Fruit fly (Drosophila melanogaster) whole organism, embryonic: ENCODE measurements around the gene CG42835.

Experiments used
- CG1024 ChIP-seq: fragments of 200-800 bp; sonication (Bioruptor generic); IDR thresholded peaks from 2 replicates; pipeline ENCODE4 v1.3.6; 2022; ENCODE audit warnings: missing biosample characterization, missing genetic modification characterization
- CG10274 ChIP-seq: fragments of 200-800 bp; sonication (Bioruptor generic); optimal IDR thresholded peaks from 3 replicates; lab custom pipeline; 2017; ENCODE audit warnings: missing biosample characterization, mild to moderate bottlenecking, missing genetic modification characterization
- CG10979 ChIP-seq: fragments of 200-800 bp; sonication (Bioruptor generic); optimal IDR thresholded peaks from 2 replicates; lab custom pipeline; 2018; ENCODE audit warnings: missing biosample characterization, mild to moderate bottlenecking, missing genetic modification characterization, moderate library complexity
- CG11093 ChIP-seq: fragments of 200-800 bp; sonication (Bioruptor generic); IDR thresholded peaks from 3 replicates; pipeline ENCODE4 v1.3.6; 2022; ENCODE audit warnings: missing biosample characterization, missing genetic modification characterization
- CG11247 ChIP-seq: fragments of 200-800 bp; sonication (Bioruptor generic); IDR thresholded peaks from 2 replicates; pipeline ENCODE4 v1.3.6; 2022; ENCODE audit warnings: missing biosample characterization, missing genetic modification characterization
- CG11723 ChIP-seq: fragments of 200-800 bp; sonication (Bioruptor generic); optimal IDR thresholded peaks from 2 replicates; lab custom pipeline; 2017; ENCODE audit warnings: missing biosample characterization, mild to moderate bottlenecking, missing genetic modification characterization
- CG12219 ChIP-seq: fragments of 200-800 bp; sonication (Bioruptor generic); optimal IDR thresholded peaks from 3 replicates; lab custom pipeline; 2018; ENCODE audit warnings: missing biosample characterization, mild to moderate bottlenecking, missing genetic modification characterization
- CG17359 ChIP-seq: fragments of 200-800 bp; sonication (Bioruptor generic); optimal IDR thresholded peaks from 3 replicates; lab custom pipeline; 2018; ENCODE audit warnings: missing biosample characterization, mild to moderate bottlenecking, missing genetic modification characterization, moderate library complexity
- CG17802 ChIP-seq: fragments of 200-800 bp; sonication (Bioruptor generic); optimal IDR thresholded peaks from 2 replicates; lab custom pipeline; 2018; ENCODE audit warnings: missing biosample characterization, mild to moderate bottlenecking, missing genetic modification characterization, moderate library complexity
- CG18599 ChIP-seq: fragments of 200-800 bp; sonication (Bioruptor generic); optimal IDR thresholded peaks from 3 replicates; lab custom pipeline; 2017; ENCODE audit warnings: missing biosample characterization, missing genetic modification characterization, mild to moderate bottlenecking, moderate library complexity, missing genetic modification reagents
- CG2199 ChIP-seq: fragments of 200-800 bp; sonication (Bioruptor generic); IDR thresholded peaks from 3 replicates; pipeline ENCODE4 v1.3.6; 2022; ENCODE audit warnings: missing biosample characterization, missing genetic modification characterization
- CG2678 ChIP-seq: fragments of 200-800 bp; sonication (Bioruptor generic); optimal IDR thresholded peaks from 3 replicates; lab custom pipeline; 2019; ENCODE audit warnings: missing biosample characterization, mild to moderate bottlenecking, missing genetic modification characterization, moderate library complexity
- CG33213 ChIP-seq: fragments of 200-800 bp; sonication (Bioruptor generic); optimal IDR thresholded peaks from 3 replicates; lab custom pipeline; 2016; ENCODE audit warnings: missing biosample characterization, missing genetic modification characterization
- CG34376 ChIP-seq: fragments of 200-800 bp; sonication (Bioruptor generic); optimal IDR thresholded peaks from 2 replicates; lab custom pipeline; 2018; ENCODE audit warnings: missing biosample characterization, mild to moderate bottlenecking, missing genetic modification characterization
- CG4854 ChIP-seq: fragments of 200-800 bp; sonication (Bioruptor generic); optimal IDR thresholded peaks from 2 replicates; lab custom pipeline; 2016; ENCODE audit warnings: missing biosample characterization, missing genetic modification characterization, inconsistent platforms
- CG6765 ChIP-seq: fragments of 200-800 bp; sonication (Bioruptor generic); optimal IDR thresholded peaks from 3 replicates; lab custom pipeline; 2017; ENCODE audit warnings: missing biosample characterization, mild to moderate bottlenecking, missing genetic modification characterization
- CG7928 ChIP-seq: fragments of 200-800 bp; sonication (Bioruptor generic); optimal IDR thresholded peaks from 2 replicates; lab custom pipeline; 2017; ENCODE audit warnings: missing biosample characterization, mild to moderate bottlenecking, missing genetic modification characterization
- CG8089 ChIP-seq: fragments of 200-800 bp; sonication (Bioruptor generic); optimal IDR thresholded peaks from 3 replicates; lab custom pipeline; 2016; ENCODE audit warnings: missing biosample characterization, missing genetic modification characterization
- CG9727 ChIP-seq: fragments of 200-800 bp; sonication (Bioruptor generic); optimal IDR thresholded peaks from 3 replicates; lab custom pipeline; 2017; ENCODE audit warnings: missing biosample characterization, mild to moderate bottlenecking, missing genetic modification characterization
- Deaf1 ChIP-seq: fragments of 200-800 bp; optimal IDR thresholded peaks from 3 replicates; lab custom pipeline; 2019; ENCODE audit warnings: missing biosample characterization, mild to moderate bottlenecking, missing genetic modification characterization, moderate library complexity
- Dip2 ChIP-seq: fragments of 200-800 bp; sonication (Bioruptor generic); IDR thresholded peaks from 2 replicates; pipeline ENCODE4 v1.3.6; 2022; ENCODE audit warnings: missing biosample characterization, missing genetic modification characterization
- Dref ChIP-seq: fragments of 200-800 bp; sonication (Bioruptor generic); IDR thresholded peaks from 2 replicates; pipeline ENCODE4 v1.3.6; 2022; ENCODE audit warnings: missing biosample characterization, missing genetic modification characterization
- ERR ChIP-seq: fragments of 200-800 bp; sonication (Bioruptor generic); optimal IDR thresholded peaks from 2 replicates; lab custom pipeline; 2016; ENCODE audit warnings: missing biosample characterization, missing genetic modification characterization
- H2.0 ChIP-seq: fragments of 200-800 bp; sonication (Bioruptor generic); IDR thresholded peaks from 2 replicates; pipeline ENCODE4 v1.3.6; 2022; ENCODE audit warnings: missing biosample characterization, missing genetic modification characterization
- HLH3B ChIP-seq: fragments of 200-800 bp; sonication (Bioruptor generic); IDR thresholded peaks from 2 replicates; pipeline ENCODE4 v1.3.6; 2022; ENCODE audit warnings: missing biosample characterization, missing genetic modification characterization
- Hr78 ChIP-seq, 2 experiments: fragments of 200-800 bp in 1 of 2; fragments of >200 bp in 1 of 2; sonication (Bioruptor generic) in 1 of 2; optimal IDR thresholded peaks; 2 replicates each; lab custom pipeline; 2017 to 2019; ENCODE audit warnings: missing biosample characterization in 2 of 2, missing genetic modification characterization in 2 of 2, mild to moderate bottlenecking in 1 of 2, moderate library complexity in 1 of 2
- Jarid2 ChIP-seq: fragments of 200-800 bp; sonication (Bioruptor generic); optimal IDR thresholded peaks from 3 replicates; lab custom pipeline; 2017; ENCODE audit warnings: mild to moderate bottlenecking, missing biosample characterization, missing genetic modification reagents, missing genetic modification characterization
- NK7.1 ChIP-seq: fragments of 200-800 bp; sonication (Bioruptor generic); optimal IDR thresholded peaks from 3 replicates; lab custom pipeline; 2016; ENCODE audit warnings: missing biosample characterization, missing genetic modification characterization
- Nf-YB ChIP-seq: fragments of 200-800 bp; sonication (Bioruptor generic); optimal IDR thresholded peaks from 3 replicates; lab custom pipeline; 2019; ENCODE audit warnings: missing biosample characterization, mild to moderate bottlenecking, missing genetic modification characterization, moderate library complexity
- NfI ChIP-seq: fragments of 200-800 bp; sonication (Bioruptor generic); optimal IDR thresholded peaks from 3 replicates; lab custom pipeline; 2018; ENCODE audit warnings: missing biosample characterization, mild to moderate bottlenecking, missing genetic modification characterization, moderate library complexity
- Scr ChIP-seq: fragments of 200-800 bp; sonication (Bioruptor generic); IDR thresholded peaks from 2 replicates; pipeline ENCODE4 v1.3.6; 2022; ENCODE audit warnings: missing biosample characterization, missing genetic modification characterization; ENCODE audit not compliant: partially characterized antibody
- TFAM ChIP-seq: fragments of 200-800 bp; sonication (Bioruptor generic); optimal IDR thresholded peaks from 2 replicates; lab custom pipeline; 2017; ENCODE audit warnings: missing biosample characterization, missing genetic modification characterization, inconsistent platforms
- Vsx1 ChIP-seq: fragments of 200-800 bp; sonication (Bioruptor generic); optimal IDR thresholded peaks from 2 replicates; lab custom pipeline; 2017; ENCODE audit warnings: missing biosample characterization, mild to moderate bottlenecking, missing genetic modification characterization, missing genetic modification reagents
- ac ChIP-seq: fragments of 200-800 bp; sonication (Bioruptor generic); optimal IDR thresholded peaks from 3 replicates; lab custom pipeline; 2017; ENCODE audit warnings: missing biosample characterization, mild to moderate bottlenecking, missing genetic modification characterization
- bbx ChIP-seq: fragments of 200-800 bp; sonication (Bioruptor generic); IDR thresholded peaks from 2 replicates; pipeline ENCODE4 v1.3.6; 2022; ENCODE audit warnings: missing biosample characterization, missing genetic modification characterization; ENCODE audit not compliant: partially characterized antibody
- br ChIP-seq: fragments of >200 bp; optimal IDR thresholded peaks from 2 replicates; lab custom pipeline; 2017
- dmrt99B ChIP-seq: fragments of 200-800 bp; sonication (Bioruptor generic); optimal IDR thresholded peaks from 2 replicates; lab custom pipeline; 2018; ENCODE audit warnings: missing biosample characterization, mild to moderate bottlenecking, missing genetic modification characterization, moderate library complexity
- en ChIP-seq: fragments of 200-800 bp; sonication (Bioruptor generic); optimal IDR thresholded peaks from 2 replicates; lab custom pipeline; 2016; ENCODE audit warnings: missing biosample characterization, missing genetic modification characterization
- fd96Cb ChIP-seq: fragments of 200-800 bp; sonication (Bioruptor generic); optimal IDR thresholded peaks from 2 replicates; lab custom pipeline; 2018; ENCODE audit warnings: missing biosample characterization, mild to moderate bottlenecking, missing genetic modification characterization, moderate library complexity
- gce ChIP-seq: fragments of 200-800 bp; sonication (Bioruptor generic); IDR thresholded peaks from 3 replicates; pipeline ENCODE4 v1.3.6; 2022; ENCODE audit warnings: missing biosample characterization, missing genetic modification characterization
- hkb ChIP-seq, 2 experiments: fragments of 200-800 bp in 1 of 2; fragments of >200 bp in 1 of 2; sonication (Bioruptor generic) in 1 of 2; IDR thresholded peaks in 1 of 2; optimal IDR thresholded peaks in 1 of 2; 2 replicates each; pipeline versions ENCODE4 v1.3.6 to Lab custom; 2017 to 2022; ENCODE audit warnings: missing biosample characterization in 1 of 2, missing genetic modification characterization in 1 of 2
- odd ChIP-seq: fragments of 200-800 bp; sonication (Bioruptor generic); optimal IDR thresholded peaks from 2 replicates; lab custom pipeline; 2017; ENCODE audit warnings: missing biosample characterization, mild to moderate bottlenecking, missing genetic modification characterization
- onecut ChIP-seq: fragments of 200-800 bp; sonication (Bioruptor generic); IDR thresholded peaks from 2 replicates; pipeline ENCODE4 v1.3.6; 2022; ENCODE audit warnings: missing biosample characterization, missing genetic modification characterization
- pzg ChIP-seq: fragments of 200-800 bp; sonication (Bioruptor generic); optimal IDR thresholded peaks from 3 replicates; lab custom pipeline; 2018; ENCODE audit warnings: missing biosample characterization, mild to moderate bottlenecking, missing genetic modification characterization, moderate library complexity
- sc ChIP-seq, 3 experiments: fragments of >200 bp in 2 of 3; fragments of 200-800 bp in 1 of 3; sonication (Bioruptor generic) in 1 of 3; optimal IDR thresholded peaks; 2 replicates in 2 of 3; 3 replicates in 1 of 3; lab custom pipeline; 2017; ENCODE audit warnings: mild to moderate bottlenecking in 1 of 3, missing biosample characterization in 1 of 3, missing genetic modification characterization in 1 of 3, missing genetic modification reagents in 1 of 3
- sisA ChIP-seq: fragments of 200-800 bp; sonication (Bioruptor generic); IDR thresholded peaks from 2 replicates; pipeline ENCODE4 v1.3.6; 2022; ENCODE audit warnings: missing biosample characterization, missing genetic modification characterization
- trh ChIP-seq: fragments of 200-800 bp; sonication (Bioruptor generic); optimal IDR thresholded peaks from 2 replicates; lab custom pipeline; 2016; ENCODE audit warnings: missing biosample characterization, missing genetic modification characterization
- vnd ChIP-seq: fragments of 200-800 bp; sonication (Bioruptor generic); IDR thresholded peaks from 3 replicates; pipeline ENCODE4 v1.3.6; 2022; ENCODE audit warnings: missing biosample characterization, missing genetic modification characterization; ENCODE audit not compliant: partially characterized antibody
- zen ChIP-seq: fragments of 200-800 bp; sonication (Bioruptor generic); optimal IDR thresholded peaks from 3 replicates; lab custom pipeline; 2018; ENCODE audit warnings: missing biosample characterization, mild to moderate bottlenecking, missing genetic modification characterization, moderate library complexity

The CG42835 gene

DNA sequence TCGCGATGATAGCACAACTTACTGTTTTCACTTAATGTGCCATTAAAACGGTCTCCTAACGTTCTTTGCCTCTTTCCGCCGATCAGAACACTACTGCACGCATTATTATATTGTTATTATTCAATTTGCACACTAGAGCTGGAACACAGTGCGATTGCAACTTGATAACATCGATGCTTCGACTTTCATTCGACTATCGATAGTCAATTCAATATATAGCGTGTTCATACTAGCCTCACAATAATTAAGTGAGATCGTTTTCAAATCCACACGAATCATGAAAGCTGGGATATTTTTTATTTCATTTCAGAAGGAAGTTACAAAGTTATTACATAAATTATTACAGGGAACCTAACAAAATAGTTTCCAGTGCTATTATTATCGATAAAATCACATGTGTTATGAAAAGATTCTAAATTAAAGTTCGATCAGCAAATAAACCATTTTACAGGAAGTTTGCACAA, 19.1 kb upstream of the CG42835 start (continued):
- TF ChIP-seq bbx = peak; percentile 82
- no peak for TF ChIP-seq fd96Cb
- TF ChIP-seq CG11723 (GFP tag; lab: Kevin White, UChicago) = no peak
- peak; percentile 33; the same call in 1 of the 2 replicates for TF ChIP-seq H2.0
- no peak for TF ChIP-seq en (GFP tag; lab: Kevin White, UChicago)
- TF ChIP-seq NK7.1 = no peak
- peak; percentile 92 for TF ChIP-seq Dref (GFP tag; lab: Robert Waterston, UW)
- no peak for TF ChIP-seq CG34376 (GFP tag; lab: Kevin White, UChicago)
- no peak for TF ChIP-seq gce (GFP tag; lab: Robert Waterston, UW)
- TF ChIP-seq Hr78 (GFP tag; optimal IDR thresholded peaks at IDR 0.05; lab: Kevin White, UChicago) = no peak
- peak; percentile 59 for TF ChIP-seq CG2678
- peak; percentile 15 for TF ChIP-seq ERR (GFP tag; lab: Kevin White, UChicago)
- TF ChIP-seq CG10274 (GFP tag; lab: Kevin White, UChicago) = no peak
- no peak for TF ChIP-seq onecut
- peak; percentile 47 for TF ChIP-seq dmrt99B
- TF ChIP-seq Dip2 (GFP tag; lab: Robert Waterston, UW) = no peak
- peak; percentile 2 for TF ChIP-seq Deaf1
- no peak for TF ChIP-seq CG8089
- TF ChIP-seq CG17359 (tag; lab: Kevin White, UChicago) = no peak
- TF ChIP-seq Nf-YB (GFP tag; lab: Kevin White, UChicago) = peak; percentile 33
- TF ChIP-seq TFAM (GFP tag; lab: Kevin White, UChicago) = no peak
- peak; percentile 71 for TF ChIP-seq CG1024 (GFP tag; lab: Robert Waterston, UW)
- no peak for TF ChIP-seq CG6765 (GFP tag; lab: Kevin White, UChicago)
- TF ChIP-seq CG33213 (GFP tag; lab: Kevin White, UChicago) = peak; percentile 4
- no peak for TF ChIP-seq CG11093 (GFP tag; lab: Robert Waterston, UW)
- peak; percentile 59 for TF ChIP-seq CG18599 (GFP tag; lab: Kevin White, UChicago)
- TF ChIP-seq pzg = peak; percentile 63
- TF ChIP-seq trh (GFP tag; lab: Kevin White, UChicago) = no peak
- TF ChIP-seq CG11247 (GFP tag; lab: Robert Waterston, UW) = peak; percentile 36; the same call in 1 of the 2 replicates
- no peak for TF ChIP-seq HLH3B (GFP tag; lab: Robert Waterston, UW)
- no peak for TF ChIP-seq br (lab: Kevin White, UChicago)
- TF ChIP-seq zen (tag; lab: Kevin White, UChicago) = peak; percentile 38
- TF ChIP-seq ac (GFP tag; lab: Kevin White, UChicago) = no peak
- peak; percentile 66 for TF ChIP-seq CG17802
- no peak for TF ChIP-seq CG9727 (GFP tag; lab: Kevin White, UChicago)
- no peak for TF ChIP-seq Jarid2 (GFP tag; lab: Kevin White, UChicago)
- peak; percentile 69 for TF ChIP-seq NfI
- TF ChIP-seq sc (optimal IDR thresholded peaks at IDR 0.05; lab: Kevin White, UChicago) = no peak
- no peak for TF ChIP-seq sc (GFP tag; optimal IDR thresholded peaks at IDR 0.05; lab: Kevin White, UChicago)
- TF ChIP-seq CG12219 (GFP tag; lab: Kevin White, UChicago) = no peak
- no peak for TF ChIP-seq CG7928
- peak; percentile 33 for TF ChIP-seq odd (GFP tag; lab: Kevin White, UChicago)
- no peak for TF ChIP-seq CG10979 (tag; lab: Kevin White, UChicago)
- TF ChIP-seq CG4854 = no peak
- 0 out of 3 replicates have a peak, but pooled peaks have one; percentile 53 for TF ChIP-seq CG2199 (GFP tag; lab: Robert Waterston, UW)
- no peak for TF ChIP-seq sisA (GFP tag; lab: Robert Waterston, UW)
- TF ChIP-seq vnd (GFP tag; lab: Robert Waterston, UW) = peak; percentile 72
- no peak for TF ChIP-seq Vsx1 (GFP tag; lab: Kevin White, UChicago)
- peak; percentile 84 for TF ChIP-seq Scr (GFP tag; lab: Robert Waterston, UW)
- no peak for TF ChIP-seq hkb (optimal IDR thresholded peaks at IDR 0.05; lab: Kevin White, UChicago)
- 0 out of 2 replicates have a peak, but pooled peaks have one; percentile 36 for TF ChIP-seq hkb (GFP tag; IDR thresholded peaks at IDR 0.05; lab: Robert Waterston, UW)
